Worm (Caenorhabditis elegans) whole organism, late embryonic: ENCODE measurements around the gene gtf-2F2.

Source experiments
- T23F11.4 ChIP-seq: fragments of 200-800 bp; sonication (Bioruptor generic); optimal IDR thresholded peaks from 2 replicates; lab custom pipeline; 2018; ENCODE audit warnings: mild to moderate bottlenecking, missing genetic modification characterization, missing compliant biosample characterization
- dmd-4 ChIP-seq: sonication (generic microtip); optimal IDR thresholded peaks from 2 replicates; lab custom pipeline; 2016; ENCODE audit warnings: borderline replicate concordance, missing genetic modification characterization, missing compliant biosample characterization

- TF ChIP-seq T23F11.4 (GFP tag; lab: Kevin White, UChicago) (no peak), dmd-4 (tag; lab: Kevin White, UChicago) (no peak)
These were observed 32.4 kb downstream of the gtf-2F2 start, which contains the start of gene Y39B6A.25 for ce11 chrV:19026163-19026562.
